Worm (Caenorhabditis elegans): ENCODE data around the gene ztf-9.

ztf-9 gene

DNA sequence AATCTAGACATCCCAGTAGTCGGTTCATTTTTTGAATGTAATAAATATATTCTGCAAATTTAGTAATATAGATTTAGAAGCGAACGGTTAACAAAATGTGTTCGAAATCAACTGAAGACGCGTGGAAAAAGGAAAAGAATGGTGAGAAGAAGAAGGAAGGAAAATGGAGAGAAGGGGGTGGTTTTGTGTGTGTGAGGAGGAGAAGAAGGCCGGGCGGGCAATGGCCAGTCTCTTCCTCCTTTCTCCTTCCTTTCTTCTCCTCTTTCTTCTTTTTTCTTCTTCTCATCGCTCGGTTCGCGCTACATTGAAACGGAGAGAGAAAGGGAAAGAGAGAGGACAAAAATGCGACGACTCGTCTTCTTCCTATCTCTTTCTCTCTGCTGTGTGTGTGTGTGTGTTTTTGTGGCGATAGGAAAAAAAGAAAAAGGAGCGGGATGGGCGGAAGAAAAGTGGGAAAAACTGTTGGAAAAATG, at the start of gene ztf-9:
TSS of gene ztf-9 (minus strand) at position 51 of the 473 bp plus-strand sequence.
- TF ChIP-seq spr-3 (GFP tag; optimal IDR thresholded peaks at IDR 0.05) (no peak), ces-1 (GFP tag; optimal IDR thresholded peaks at IDR 0.05) (no peak), ceh-82 (tag; optimal IDR thresholded peaks at IDR 0.05) (no peak), lin-13 (GFP tag; optimal IDR thresholded peaks at IDR 0.05) (peak; percentile 44), unc-62 (GFP tag; optimal IDR thresholded peaks at IDR 0.05 in 1 of 2) (peak in 1 of 2 experiments; percentile 92), unc-62 (tag; optimal IDR thresholded peaks at IDR 0.05) (no peak), arid-1 (GFP tag; conservative IDR thresholded peaks at IDR 0.05) (no peak), ceh-62 (tag; optimal IDR thresholded peaks at IDR 0.05) (no peak), pqm-1 (tag; optimal IDR thresholded peaks at IDR 0.05) (peak; percentile 11), ceh-28 (tag; optimal IDR thresholded peaks at IDR 0.05) (no peak), fkh-10 (GFP tag; optimal IDR thresholded peaks at IDR 0.05) (peak; percentile 13), daf-12 (tag; optimal IDR thresholded peaks at IDR 0.05) (no peak), mxl-2 (GFP tag; conservative IDR thresholded peaks at IDR 0.05) (no peak), ceh-32 (tag; optimal IDR thresholded peaks at IDR 0.05; ENCODE audit: poor library complexity) (no peak), mes-2 (tag; optimal IDR thresholded peaks at IDR 0.05; ENCODE audit: poor library complexity, severe bottlenecking) (no peak), nhr-25 (tag; optimal IDR thresholded peaks at IDR 0.05; ENCODE audit: borderline replicate concordance, insufficient read depth) (peak; percentile 8), mdl-1 (tag; optimal IDR thresholded peaks at IDR 0.05) (peak in 1 of 2 experiments; percentile 34), skn-1 (tag; optimal IDR thresholded peaks at IDR 0.05) (no peak), nhr-11 (tag; optimal IDR thresholded peaks at IDR 0.05) (no peak), Y105C5A.15 (GFP tag; IDR thresholded peaks at IDR 0.05) (no peak), spr-1 (tag; optimal IDR thresholded peaks at IDR 0.05) (no peak), ZK546.5 (tag; optimal IDR thresholded peaks at IDR 0.05) (no peak), nhr-6 (tag; optimal IDR thresholded peaks at IDR 0.05) (no peak), attf-4 (tag; optimal IDR thresholded peaks at IDR 0.05) (no peak), pha-4 (GFP tag; IDR thresholded peaks at IDR 0.05) (peak; percentile 66; the same call in 1 of the 2 replicates), pha-4 (tag; optimal IDR thresholded peaks at IDR 0.05) (no peak), zip-11 (GFP tag; IDR thresholded peaks at IDR 0.05) (no peak), fos-1 (tag; optimal IDR thresholded peaks at IDR 0.05) (no peak), hlh-11 (tag; optimal IDR thresholded peaks at IDR 0.05) (peak; percentile 77), set-16 (GFP tag; IDR thresholded peaks at IDR 0.05) (peak; percentile 81; the same call in 1 of the 2 replicates), mdt-29 (GFP tag; IDR thresholded peaks at IDR 0.05) (no peak), nhr-28 (tag; optimal IDR thresholded peaks at IDR 0.05) (peak; percentile 79), ctbp-1 (GFP tag; IDR thresholded peaks at IDR 0.05) (peak; percentile 58; the same call in 1 of the 2 replicates), ztf-11 (tag; optimal IDR thresholded peaks at IDR 0.05) (no peak), dve-1 (tag; optimal IDR thresholded peaks at IDR 0.05; ENCODE audit: insufficient read depth) (peak; percentile 50), ama-1 (optimal IDR thresholded peaks at IDR 0.05) (no peak), egl-27 (tag; optimal IDR thresholded peaks at IDR 0.05) (no peak), daf-8 (GFP tag; IDR thresholded peaks at IDR 0.05) (no peak), Y5F2A.4 (GFP tag; optimal IDR thresholded peaks at IDR 0.05) (no peak), daf-16 (GFP tag; optimal IDR thresholded peaks at IDR 0.05) (peak in 1 of 2 experiments; percentile 8), daf-16 (tag; optimal IDR thresholded peaks at IDR 0.05) (peak; percentile 10), F10B5.3 (tag; optimal IDR thresholded peaks at IDR 0.05) (no peak), mep-1 (tag; optimal IDR thresholded peaks at IDR 0.05) (peak; percentile 71), php-3 (GFP tag; IDR thresholded peaks at IDR 0.05) (no peak), tag-97 (GFP tag; IDR thresholded peaks at IDR 0.05) (no peak), nhr-77 (tag; optimal IDR thresholded peaks at IDR 0.05) (peak; percentile 64), ceh-20 (GFP tag; IDR thresholded peaks at IDR 0.05) (no peak), vab-7 (GFP tag; IDR thresholded peaks at IDR 0.05) (no peak), madf-9 (GFP tag; conservative IDR thresholded peaks at IDR 0.05) (no peak), F49E8.2 (tag; optimal IDR thresholded peaks at IDR 0.05; ENCODE audit: borderline replicate concordance) (no peak), snpc-1.2 (GFP tag; IDR thresholded peaks at IDR 0.05) (no peak), nhr-48 (tag; optimal IDR thresholded peaks at IDR 0.05) (no peak), zfp-2 (tag; optimal IDR thresholded peaks at IDR 0.05) (no peak)

All from whole organism, L4 larva.